Fruit fly (Drosophila melanogaster) whole organism, pupa: ENCODE data around the gene CG33795.
A peak's percentile ranks its signal among the peaks of the same experiment; 100 is the strongest.

Experiments
- CG10348 ChIP-seq: fragments of 200-800 bp; sonication (Bioruptor generic); IDR thresholded peaks from 2 replicates; pipeline ENCODE4 v1.3.6; 2022; ENCODE audit warnings: missing biosample characterization, missing genetic modification characterization
- CG13204 ChIP-seq: fragments of 200-800 bp; sonication (Bioruptor generic); optimal IDR thresholded peaks from 2 replicates; lab custom pipeline; 2018; ENCODE audit warnings: missing biosample characterization, mild to moderate bottlenecking, missing genetic modification characterization, moderate library complexity
- CG14655 ChIP-seq: fragments of 200-800 bp; sonication (Bioruptor generic); optimal IDR thresholded peaks from 3 replicates; lab custom pipeline; 2017; ENCODE audit warnings: mild to moderate bottlenecking, missing biosample characterization, missing genetic modification reagents, missing genetic modification characterization
- CG8159 ChIP-seq: fragments of 200-800 bp; sonication (Bioruptor generic); optimal IDR thresholded peaks from 3 replicates; lab custom pipeline; 2018; ENCODE audit warnings: missing biosample characterization, mild to moderate bottlenecking, missing genetic modification characterization, moderate library complexity
- CG8301 ChIP-seq: fragments of 200-800 bp; sonication (Bioruptor generic); optimal IDR thresholded peaks from 2 replicates; lab custom pipeline; 2018; ENCODE audit warnings: missing biosample characterization, mild to moderate bottlenecking, missing genetic modification characterization
- D1 ChIP-seq: fragments of 200-800 bp; sonication (Bioruptor generic); optimal IDR thresholded peaks from 2 replicates; lab custom pipeline; 2018; ENCODE audit warnings: missing biosample characterization, mild to moderate bottlenecking, missing genetic modification characterization, moderate library complexity
- EcR ChIP-seq: fragments of 200-800 bp; sonication (Bioruptor generic); optimal IDR thresholded peaks from 3 replicates; lab custom pipeline; 2019; ENCODE audit warnings: missing biosample characterization, missing genetic modification characterization, mild to moderate bottlenecking, moderate library complexity, missing genetic modification reagents
- Ets98B ChIP-seq: fragments of 200-800 bp; sonication (Bioruptor generic); IDR thresholded peaks from 2 replicates; pipeline ENCODE4 v1.3.6; 2022; ENCODE audit warnings: missing biosample characterization, missing genetic modification characterization
- Pif1A ChIP-seq: fragments of 200-800 bp; sonication (Bioruptor generic); optimal IDR thresholded peaks from 3 replicates; lab custom pipeline; 2016; ENCODE audit warnings: missing biosample characterization, missing genetic modification characterization
- rn ChIP-seq: fragments of 200-800 bp; sonication (Bioruptor generic); IDR thresholded peaks from 2 replicates; pipeline ENCODE4 v1.3.6; 2022; ENCODE audit warnings: missing biosample characterization, missing genetic modification characterization

dm6 chr3L:16158322-16158721 lies 12.9 kb downstream of the CG33795 start:
- TF ChIP-seq rn (GFP tag; lab: Robert Waterston, UW) = no peak
- no peak for TF ChIP-seq CG8159 (tag; lab: Kevin White, UChicago)
- TF ChIP-seq CG14655 (GFP tag; lab: Kevin White, UChicago) = no peak
- TF ChIP-seq D1 = no peak
- peak; percentile 29; the same call in 1 of the 2 replicates for TF ChIP-seq Ets98B (GFP tag; lab: Robert Waterston, UW)
- no peak for TF ChIP-seq Pif1A (GFP tag; lab: Kevin White, UChicago)
- TF ChIP-seq CG13204 = no peak
- TF ChIP-seq CG8301 (tag; lab: Kevin White, UChicago) = no peak
- peak; percentile 71 for TF ChIP-seq EcR (GFP tag; lab: Kevin White, UChicago)
- TF ChIP-seq CG10348 = no peak
